Fruit fly (Drosophila melanogaster) whole organism, embryonic: ENCODE results near the gene Rab39.

ENCODE experiments used
- Aef1 ChIP-seq: fragments of 200-800 bp; sonication (Bioruptor generic); IDR thresholded peaks from 3 replicates; pipeline ENCODE4 v1.3.6; 2022; ENCODE audit warnings: missing biosample characterization, missing genetic modification characterization
- Atf3 ChIP-seq: fragments of 200-800 bp; sonication (Bioruptor generic); optimal IDR thresholded peaks from 3 replicates; lab custom pipeline; 2016; ENCODE audit warnings: missing biosample characterization, missing genetic modification characterization
- CG10431 ChIP-seq: fragments of 200-800 bp; sonication (Bioruptor generic); optimal IDR thresholded peaks from 3 replicates; lab custom pipeline; 2018; ENCODE audit warnings: missing biosample characterization, mild to moderate bottlenecking, missing genetic modification characterization
- CG10543 ChIP-seq: fragments of 200-800 bp; sonication (Bioruptor generic); optimal IDR thresholded peaks from 3 replicates; lab custom pipeline; 2017; ENCODE audit warnings: missing biosample characterization, mild to moderate bottlenecking, missing genetic modification characterization, moderate library complexity
- CG12104 ChIP-seq: fragments of 200-800 bp; sonication (Bioruptor generic); optimal IDR thresholded peaks from 3 replicates; lab custom pipeline; 2016; ENCODE audit warnings: missing biosample characterization, missing genetic modification characterization
- CG12299 ChIP-seq: fragments of 200-800 bp; sonication (Bioruptor generic); optimal IDR thresholded peaks from 2 replicates; lab custom pipeline; 2018; ENCODE audit warnings: missing biosample characterization, mild to moderate bottlenecking, missing genetic modification characterization
- CG1233 ChIP-seq: fragments of 200-800 bp; sonication (Bioruptor generic); optimal IDR thresholded peaks from 4 replicates; lab custom pipeline; 2018; ENCODE audit warnings: missing biosample characterization, mild to moderate bottlenecking, missing genetic modification characterization
- CG15601 ChIP-seq: fragments of 200-800 bp; sonication (Bioruptor generic); optimal IDR thresholded peaks from 3 replicates; lab custom pipeline; 2019; ENCODE audit warnings: missing biosample characterization, mild to moderate bottlenecking, missing genetic modification characterization, moderate library complexity
- CG1602 ChIP-seq: fragments of 200-800 bp; sonication (Bioruptor generic); optimal IDR thresholded peaks from 3 replicates; lab custom pipeline; 2016; ENCODE audit warnings: missing biosample characterization, missing genetic modification characterization
- CG2199 ChIP-seq: fragments of 200-800 bp; sonication (Bioruptor generic); IDR thresholded peaks from 3 replicates; pipeline ENCODE4 v1.3.6; 2022; ENCODE audit warnings: missing biosample characterization, missing genetic modification characterization
- CG2889 ChIP-seq: fragments of 200-800 bp; sonication (Bioruptor generic); IDR thresholded peaks from 3 replicates; pipeline ENCODE4 v1.3.6; 2022; ENCODE audit warnings: missing biosample characterization, missing genetic modification characterization
- CG34422 ChIP-seq: fragments of 200-800 bp; sonication (Bioruptor generic); IDR thresholded peaks from 3 replicates; pipeline ENCODE4 v1.3.6; 2022; ENCODE audit warnings: missing biosample characterization, missing genetic modification characterization
- CG4730 ChIP-seq: fragments of 200-800 bp; sonication (Bioruptor generic); IDR thresholded peaks from 2 replicates; pipeline ENCODE4 v1.3.6; 2022; ENCODE audit warnings: missing biosample characterization, missing genetic modification characterization
- CG5953 ChIP-seq: fragments of 200-800 bp; sonication (Bioruptor generic); IDR thresholded peaks from 2 replicates; pipeline ENCODE4 v1.3.6; 2022; ENCODE audit warnings: missing biosample characterization, missing genetic modification characterization
- CG6791 ChIP-seq: fragments of 200-800 bp; sonication (Bioruptor generic); IDR thresholded peaks from 3 replicates; pipeline ENCODE4 v1.3.6; 2022; ENCODE audit warnings: missing biosample characterization, missing genetic modification characterization; ENCODE audit not compliant: partially characterized antibody
- CG6854 ChIP-seq: fragments of 200-800 bp; sonication (Bioruptor generic); optimal IDR thresholded peaks from 3 replicates; lab custom pipeline; 2017; ENCODE audit warnings: missing biosample characterization, mild to moderate bottlenecking, missing genetic modification characterization
- CG7372 ChIP-seq: fragments of 200-800 bp; sonication (Bioruptor generic); IDR thresholded peaks from 2 replicates; pipeline ENCODE4 v1.3.6; 2022; ENCODE audit warnings: missing biosample characterization, missing genetic modification characterization
- CkIIα-i1 ChIP-seq: fragments of 200-800 bp; sonication (Bioruptor generic); IDR thresholded peaks from 2 replicates; pipeline ENCODE4 v1.3.6; 2022; ENCODE audit warnings: missing biosample characterization, missing genetic modification characterization
- Dbx ChIP-seq: fragments of 200-800 bp; sonication (Bioruptor generic); IDR thresholded peaks from 3 replicates; pipeline ENCODE4 v1.3.6; 2022; ENCODE audit warnings: missing biosample characterization, missing genetic modification characterization
- Dek ChIP-seq: fragments of 200-800 bp; sonication (Bioruptor generic); optimal IDR thresholded peaks from 3 replicates; lab custom pipeline; 2019; ENCODE audit warnings: missing biosample characterization, mild to moderate bottlenecking, missing genetic modification characterization, moderate library complexity
- ERR ChIP-seq: fragments of 200-800 bp; sonication (Bioruptor generic); optimal IDR thresholded peaks from 2 replicates; lab custom pipeline; 2016; ENCODE audit warnings: missing biosample characterization, missing genetic modification characterization
- Fer2 ChIP-seq: fragments of 200-800 bp; sonication (Bioruptor generic); optimal IDR thresholded peaks from 2 replicates; lab custom pipeline; 2018; ENCODE audit warnings: missing biosample characterization, mild to moderate bottlenecking, missing genetic modification characterization, moderate library complexity
- H15 ChIP-seq: fragments of 200-800 bp; sonication (Bioruptor generic); IDR thresholded peaks from 3 replicates; pipeline ENCODE4 v1.3.6; 2022; ENCODE audit warnings: missing biosample characterization, missing genetic modification characterization
- HLH54F ChIP-seq: fragments of 200-800 bp; sonication (Bioruptor generic); optimal IDR thresholded peaks from 3 replicates; lab custom pipeline; 2016; ENCODE audit warnings: missing biosample characterization, missing genetic modification characterization
- Hey ChIP-seq: fragments of 200-800 bp; sonication (Bioruptor generic); optimal IDR thresholded peaks from 3 replicates; lab custom pipeline; 2018; ENCODE audit warnings: missing biosample characterization, mild to moderate bottlenecking, missing genetic modification characterization
- Hsf ChIP-seq: fragments of 200-800 bp; sonication (Bioruptor generic); optimal IDR thresholded peaks from 3 replicates; lab custom pipeline; 2016; ENCODE audit warnings: missing biosample characterization, missing genetic modification characterization
- Lim3 ChIP-seq: fragments of 200-800 bp; sonication (Bioruptor generic); IDR thresholded peaks from 2 replicates; pipeline ENCODE4 v1.3.6; 2022; ENCODE audit warnings: missing biosample characterization, missing genetic modification characterization
- Myb ChIP-seq: fragments of 200-800 bp; sonication (Bioruptor generic); optimal IDR thresholded peaks from 2 replicates; lab custom pipeline; 2016; ENCODE audit warnings: missing biosample characterization, missing genetic modification characterization
- Rx ChIP-seq: fragments of 200-800 bp; sonication (Bioruptor generic); IDR thresholded peaks from 2 replicates; pipeline ENCODE4 v1.3.6; 2022; ENCODE audit warnings: missing biosample characterization, missing genetic modification characterization
- Side ChIP-seq: fragments of 200-800 bp; sonication (Bioruptor generic); optimal IDR thresholded peaks from 2 replicates; lab custom pipeline; 2016; ENCODE audit warnings: missing biosample characterization, missing genetic modification characterization
- Ssrp ChIP-seq: fragments of 200-800 bp; sonication (Bioruptor generic); optimal IDR thresholded peaks from 2 replicates; lab custom pipeline; 2018; ENCODE audit warnings: missing biosample characterization, mild to moderate bottlenecking, missing genetic modification characterization, moderate library complexity
- abd-A ChIP-seq: fragments of 200-800 bp; sonication (Bioruptor generic); optimal IDR thresholded peaks from 3 replicates; lab custom pipeline; 2019; ENCODE audit warnings: missing biosample characterization, mild to moderate bottlenecking, missing genetic modification characterization, moderate library complexity
- ase ChIP-seq: fragments of 200-800 bp; sonication (Bioruptor generic); IDR thresholded peaks from 3 replicates; pipeline ENCODE4 v1.3.6; 2022; ENCODE audit warnings: missing biosample characterization, missing genetic modification characterization
- bsh ChIP-seq, 2 experiments: fragments of 200-800 bp; sonication (Bioruptor generic); optimal IDR thresholded peaks; 2 replicates each; lab custom pipeline; 2017 to 2018; ENCODE audit warnings: mild to moderate bottlenecking in 2 of 2, missing biosample characterization in 2 of 2, missing genetic modification characterization in 2 of 2, moderate library complexity in 1 of 2
- dmrt99B ChIP-seq: fragments of 200-800 bp; sonication (Bioruptor generic); optimal IDR thresholded peaks from 2 replicates; lab custom pipeline; 2018; ENCODE audit warnings: missing biosample characterization, mild to moderate bottlenecking, missing genetic modification characterization, moderate library complexity
- ems ChIP-seq: fragments of 200-800 bp; sonication (Bioruptor generic); optimal IDR thresholded peaks from 3 replicates; lab custom pipeline; 2016; ENCODE audit warnings: missing biosample characterization, missing genetic modification characterization
- grau ChIP-seq: fragments of 200-800 bp; optimal IDR thresholded peaks from 3 replicates; lab custom pipeline; 2019; ENCODE audit warnings: missing biosample characterization, mild to moderate bottlenecking, missing genetic modification characterization, moderate library complexity
- lola ChIP-seq, 3 experiments: fragments of >200 bp in 2 of 3; fragments of 200-800 bp in 1 of 3; sonication (Bioruptor generic) in 1 of 3; optimal IDR thresholded peaks; 2 replicates each; lab custom pipeline; 2017 to 2019; ENCODE audit warnings: missing biosample characterization in 3 of 3, missing genetic modification characterization in 3 of 3, mild to moderate bottlenecking in 1 of 3, moderate library complexity in 1 of 3
- maf-S ChIP-seq: fragments of 200-800 bp; sonication (Bioruptor generic); optimal IDR thresholded peaks from 2 replicates; lab custom pipeline; 2016; ENCODE audit warnings: missing biosample characterization, missing genetic modification characterization
- onecut ChIP-seq: fragments of 200-800 bp; sonication (Bioruptor generic); IDR thresholded peaks from 2 replicates; pipeline ENCODE4 v1.3.6; 2022; ENCODE audit warnings: missing biosample characterization, missing genetic modification characterization
- prd ChIP-seq, 3 experiments: fragments of >200 bp in 2 of 3; fragments of 200-800 bp in 1 of 3; sonication (Bioruptor generic) in 1 of 3; optimal IDR thresholded peaks in 2 of 3; IDR thresholded peaks in 1 of 3; 2 replicates in 2 of 3; 3 replicates in 1 of 3; pipeline versions ENCODE4 v1.3.6 to Lab custom; 2017 to 2022; ENCODE audit warnings: missing biosample characterization in 1 of 3, missing genetic modification characterization in 1 of 3
- salm ChIP-seq: fragments of 200-800 bp; sonication (Bioruptor generic); optimal IDR thresholded peaks from 2 replicates; lab custom pipeline; 2018; ENCODE audit warnings: missing biosample characterization, mild to moderate bottlenecking, missing genetic modification characterization
- scrt ChIP-seq: fragments of 200-800 bp; sonication (Bioruptor generic); optimal IDR thresholded peaks from 2 replicates; lab custom pipeline; 2018; ENCODE audit warnings: missing biosample characterization, mild to moderate bottlenecking, missing genetic modification characterization, moderate library complexity
- sens ChIP-seq: fragments of 200-800 bp; sonication (Bioruptor generic); peaks from one replicate; lab custom pipeline; 2016; ENCODE audit warnings: missing biosample characterization, missing genetic modification characterization
- sna ChIP-seq: fragments of 200-800 bp; sonication (Bioruptor generic); IDR thresholded peaks from 2 replicates; pipeline ENCODE4 v1.3.6; 2022; ENCODE audit warnings: missing biosample characterization, missing genetic modification characterization; ENCODE audit not compliant: partially characterized antibody
- tin ChIP-seq: fragments of 200-800 bp; sonication (Bioruptor generic); optimal IDR thresholded peaks from 3 replicates; lab custom pipeline; 2016; ENCODE audit warnings: missing biosample characterization, missing genetic modification characterization
- tll ChIP-seq, 2 experiments: fragments of 200-800 bp in 1 of 2; fragments of >200 bp in 1 of 2; sonication (Bioruptor generic) in 1 of 2; optimal IDR thresholded peaks; 2 replicates each; lab custom pipeline; 2017 to 2019; ENCODE audit warnings: missing biosample characterization in 2 of 2, missing genetic modification characterization in 2 of 2, mild to moderate bottlenecking in 1 of 2, moderate library complexity in 1 of 2
- zfh1 ChIP-seq: fragments of 200-800 bp; sonication (Bioruptor generic); IDR thresholded peaks from 3 replicates; pipeline ENCODE4 v1.3.6; 2022; ENCODE audit warnings: missing biosample characterization, missing genetic modification characterization

The Rab39 gene

dm6 chrX:7701282-7702078, 33.2 kb upstream of the Rab39 start (continued):
- peak; percentile 39 for TF ChIP-seq tin
- TF ChIP-seq prd (optimal IDR thresholded peaks at IDR 0.05; lab: Kevin White, UChicago) = no peak
- peak; percentile 60 for TF ChIP-seq prd (GFP tag; IDR thresholded peaks at IDR 0.05; lab: Robert Waterston, UW)
- TF ChIP-seq Dbx (GFP tag; lab: Robert Waterston, UW) = peak; percentile 67
- no peak for TF ChIP-seq ERR (GFP tag; lab: Kevin White, UChicago)
- peak; percentile 76 for TF ChIP-seq scrt
- TF ChIP-seq CG10431 (GFP tag; lab: Kevin White, UChicago) = peak; percentile 46
- TF ChIP-seq salm (tag; lab: Kevin White, UChicago) = peak; percentile 51
- peak; percentile 65; the same call in 1 of the 3 replicates for TF ChIP-seq ase (GFP tag; lab: Robert Waterston, UW)
- no peak for TF ChIP-seq sna (GFP tag; lab: Robert Waterston, UW)
- TF ChIP-seq lola (GFP tag; optimal IDR thresholded peaks at IDR 0.05; lab: Kevin White, UChicago) = peak in 1 of 3 experiments; percentile 20
- TF ChIP-seq Hey (tag; lab: Kevin White, UChicago) = peak; percentile 4
- peak; percentile 68 for TF ChIP-seq CG12299 (tag; lab: Kevin White, UChicago)
- TF ChIP-seq CG4730 = 0 out of 2 replicates have a peak, but pooled peaks have one; percentile 48
- 0 out of 2 replicates have a peak, but pooled peaks have one; percentile 22 for TF ChIP-seq Rx (GFP tag; lab: Robert Waterston, UW)
- peak; percentile 58 for TF ChIP-seq Hsf (GFP tag; lab: Kevin White, UChicago)
- TF ChIP-seq CG15601 (tag; lab: Kevin White, UChicago) = peak; percentile 58
- peak; percentile 67 for TF ChIP-seq Fer2 (tag; lab: Kevin White, UChicago)
- peak; percentile 74 for TF ChIP-seq sens
- peak; percentile 18 for TF ChIP-seq abd-A (tag; lab: Kevin White, UChicago)
- peak; percentile 79 for TF ChIP-seq CG12104
- TF ChIP-seq Side (GFP tag; lab: Kevin White, UChicago) = peak; percentile 21
- TF ChIP-seq CG34422 (GFP tag; lab: Robert Waterston, UW) = peak; percentile 66; the same call in 1 of the 3 replicates
- TF ChIP-seq CkIIα-i1 (GFP tag; lab: Robert Waterston, UW) = no peak
- TF ChIP-seq CG1233 (GFP tag; lab: Kevin White, UChicago) = peak; percentile 67
- TF ChIP-seq tll (GFP tag; optimal IDR thresholded peaks at IDR 0.05; lab: Kevin White, UChicago) = no peak
- peak; percentile 60 for TF ChIP-seq maf-S (GFP tag; lab: Kevin White, UChicago)
- TF ChIP-seq H15 (GFP tag; lab: Robert Waterston, UW) = 0 out of 3 replicates have a peak, but pooled peaks have one; percentile 46
- peak; percentile 78 for TF ChIP-seq dmrt99B (tag; lab: Kevin White, UChicago)
- peak in 1 of 2 experiments; percentile 67 for TF ChIP-seq bsh (GFP tag; optimal IDR thresholded peaks at IDR 0.05; lab: Kevin White, UChicago)
- TF ChIP-seq Atf3 (GFP tag; lab: Kevin White, UChicago) = no peak
- TF ChIP-seq CG1602 (GFP tag; lab: Kevin White, UChicago) = peak; percentile 42
- TF ChIP-seq CG2889 (GFP tag; lab: Robert Waterston, UW) = peak; percentile 68
- peak; percentile 46; the same call in 1 of the 2 replicates for TF ChIP-seq CG7372
- TF ChIP-seq CG5953 (GFP tag; lab: Robert Waterston, UW) = no peak; the same call in 1 of the 2 replicates
- TF ChIP-seq CG10543 (GFP tag; lab: Kevin White, UChicago) = peak; percentile 92
- TF ChIP-seq Aef1 (GFP tag; lab: Robert Waterston, UW) = peak; percentile 37
- TF ChIP-seq ems (GFP tag; lab: Kevin White, UChicago) = peak; percentile 34
- TF ChIP-seq Myb = peak; percentile 33
- TF ChIP-seq zfh1 (GFP tag; lab: Robert Waterston, UW) = no peak
- TF ChIP-seq CG2199 (GFP tag; lab: Robert Waterston, UW) = no peak
- no peak for TF ChIP-seq CG6791 (GFP tag; lab: Robert Waterston, UW)
- TF ChIP-seq Lim3 (GFP tag; lab: Robert Waterston, UW) = no peak
- TF ChIP-seq Dek = peak; percentile 84
- TF ChIP-seq Ssrp = peak; percentile 18
- peak; percentile 32; the same call in 1 of the 2 replicates for TF ChIP-seq onecut (GFP tag; lab: Robert Waterston, UW)
- peak; percentile 87 for TF ChIP-seq grau (tag; lab: Kevin White, UChicago)
- peak; percentile 45 for TF ChIP-seq HLH54F (GFP tag; lab: Kevin White, UChicago)
- peak; percentile 46 for TF ChIP-seq CG6854 (GFP tag; lab: Kevin White, UChicago)
